Worm (Caenorhabditis elegans) whole organism, mixed stage, embryonic: ENCODE data around the gene C31C9.7.

Source experiments
- M03D4.4 ChIP-seq: sonication (generic microtip); optimal IDR thresholded peaks from 2 replicates; lab custom pipeline; 2017; ENCODE audit warnings: mild to moderate bottlenecking, missing genetic modification characterization, missing compliant biosample characterization
- bed-3 ChIP-seq: fragments of 200-800 bp; sonication (Bioruptor generic); optimal IDR thresholded peaks from 3 replicates; lab custom pipeline; 2018; ENCODE audit warnings: mild to moderate bottlenecking, missing genetic modification characterization, moderate library complexity, missing compliant biosample characterization
- blmp-1 ChIP-seq: fragments of 150-350 bp; optimal IDR thresholded peaks from 2 replicates; lab custom pipeline; 2014; ENCODE audit warnings: missing biosample characterization, missing genetic modification characterization
- ceh-39 ChIP-seq: fragments of 150-350 bp; optimal IDR thresholded peaks from 2 replicates; lab custom pipeline; 2014; ENCODE audit warnings: missing biosample characterization, missing genetic modification characterization
- ceh-83 ChIP-seq: fragments of 200-800 bp; sonication (Bioruptor generic); optimal IDR thresholded peaks from 2 replicates; lab custom pipeline; 2018; ENCODE audit warnings: mild to moderate bottlenecking, missing genetic modification characterization, missing compliant biosample characterization
- ces-1 ChIP-seq: fragments of 150-350 bp; optimal IDR thresholded peaks from 2 replicates; lab custom pipeline; 2014; ENCODE audit warnings: missing biosample characterization, missing genetic modification reagents, missing genetic modification characterization
- cnd-1 ChIP-seq: fragments of 200-800 bp; sonication (Bioruptor generic); optimal IDR thresholded peaks from 2 replicates; lab custom pipeline; 2018; ENCODE audit warnings: mild to moderate bottlenecking, missing genetic modification characterization, missing compliant biosample characterization
- drap-1 ChIP-seq: fragments of 200-800 bp; sonication (Bioruptor generic); optimal IDR thresholded peaks from 3 replicates; lab custom pipeline; 2018; ENCODE audit warnings: mild to moderate bottlenecking, missing genetic modification characterization, missing compliant biosample characterization
- elt-1 ChIP-seq: sonication (generic microtip); optimal IDR thresholded peaks from 2 replicates; lab custom pipeline; 2017; ENCODE audit warnings: missing genetic modification characterization, mild to moderate bottlenecking, missing compliant biosample characterization, antibody characterized with exemption, moderate library complexity, borderline replicate concordance; ENCODE audit not compliant: insufficient read depth
- elt-3 ChIP-seq: fragments of 150-350 bp; optimal IDR thresholded peaks from 2 replicates; lab custom pipeline; 2014; ENCODE audit warnings: missing biosample characterization, missing genetic modification characterization
- flh-1 ChIP-seq: fragments of 200-800 bp; sonication (Bioruptor generic); optimal IDR thresholded peaks from 2 replicates; lab custom pipeline; 2018; ENCODE audit warnings: mild to moderate bottlenecking, missing genetic modification characterization, moderate library complexity, missing compliant biosample characterization
- hlh-1 ChIP-seq: fragments of 150-350 bp; optimal IDR thresholded peaks from 2 replicates; lab custom pipeline; 2014; ENCODE audit warnings: missing biosample characterization, missing genetic modification reagents, missing genetic modification characterization
- lin-13 ChIP-seq: fragments of 150-350 bp; optimal IDR thresholded peaks from 2 replicates; lab custom pipeline; 2014; ENCODE audit warnings: missing biosample characterization, missing genetic modification characterization
- lin-32 ChIP-seq: fragments of 200-800 bp; sonication (Bioruptor generic); optimal IDR thresholded peaks from 2 replicates; lab custom pipeline; 2018; ENCODE audit warnings: mild to moderate bottlenecking, missing genetic modification characterization, missing compliant biosample characterization
- mab-5 ChIP-seq: fragments of 150-350 bp; optimal IDR thresholded peaks from 2 replicates; lab custom pipeline; 2014; ENCODE audit warnings: missing biosample characterization, missing genetic modification characterization
- mep-1 ChIP-seq: fragments of 150-350 bp; optimal IDR thresholded peaks from 2 replicates; lab custom pipeline; 2017; ENCODE audit warnings: missing biosample characterization, missing genetic modification reagents, missing genetic modification characterization, inconsistent platforms
- mls-2 ChIP-seq: sonication (generic microtip); optimal IDR thresholded peaks from 2 replicates; lab custom pipeline; 2016; ENCODE audit warnings: mild to moderate bottlenecking, missing genetic modification characterization, moderate library complexity, missing compliant biosample characterization
- nhr-12 ChIP-seq: fragments of 150-350 bp; optimal IDR thresholded peaks from 2 replicates; lab custom pipeline; 2014; ENCODE audit warnings: missing biosample characterization, missing genetic modification characterization
- nhr-2 ChIP-seq: fragments of 150-350 bp; optimal IDR thresholded peaks from 2 replicates; lab custom pipeline; 2014; ENCODE audit warnings: missing biosample characterization, missing genetic modification characterization
- nhr-237 ChIP-seq: fragments of 150-350 bp; optimal IDR thresholded peaks from 2 replicates; lab custom pipeline; 2014; ENCODE audit warnings: missing biosample characterization, missing genetic modification characterization
- nhr-28 ChIP-seq: fragments of 150-350 bp; optimal IDR thresholded peaks from 2 replicates; lab custom pipeline; 2014; ENCODE audit warnings: missing biosample characterization, missing genetic modification characterization
- nhr-76 ChIP-seq: sonication (generic microtip); optimal IDR thresholded peaks from 2 replicates; lab custom pipeline; 2017; ENCODE audit warnings: missing biosample characterization, missing genetic modification characterization
- sem-2 ChIP-seq: fragments of 200-800 bp; sonication (Bioruptor generic); optimal IDR thresholded peaks from 2 replicates; lab custom pipeline; 2018; ENCODE audit warnings: mild to moderate bottlenecking, missing genetic modification characterization, missing compliant biosample characterization
- sptf-1 ChIP-seq: sonication (generic microtip); optimal IDR thresholded peaks from 2 replicates; lab custom pipeline; 2017; ENCODE audit warnings: mild to moderate bottlenecking, missing genetic modification characterization, moderate library complexity, missing compliant biosample characterization
- tbx-8 ChIP-seq: fragments of 200-800 bp; sonication (Bioruptor generic); optimal IDR thresholded peaks from 2 replicates; lab custom pipeline; 2018; ENCODE audit warnings: mild to moderate bottlenecking, missing genetic modification characterization, moderate library complexity, missing compliant biosample characterization
- unc-39 ChIP-seq: fragments of 150-350 bp; optimal IDR thresholded peaks from 2 replicates; lab custom pipeline; 2014; ENCODE audit warnings: missing biosample characterization, missing genetic modification characterization
- unc-62 ChIP-seq: fragments of 150-350 bp; optimal IDR thresholded peaks from 2 replicates; lab custom pipeline; 2014; ENCODE audit warnings: missing biosample characterization, missing genetic modification reagents, missing genetic modification characterization
- ztf-11 ChIP-seq: fragments of 150-350 bp; optimal IDR thresholded peaks from 2 replicates; lab custom pipeline; 2014; ENCODE audit warnings: missing biosample characterization, missing genetic modification characterization

The C31C9.7 gene

DNA sequence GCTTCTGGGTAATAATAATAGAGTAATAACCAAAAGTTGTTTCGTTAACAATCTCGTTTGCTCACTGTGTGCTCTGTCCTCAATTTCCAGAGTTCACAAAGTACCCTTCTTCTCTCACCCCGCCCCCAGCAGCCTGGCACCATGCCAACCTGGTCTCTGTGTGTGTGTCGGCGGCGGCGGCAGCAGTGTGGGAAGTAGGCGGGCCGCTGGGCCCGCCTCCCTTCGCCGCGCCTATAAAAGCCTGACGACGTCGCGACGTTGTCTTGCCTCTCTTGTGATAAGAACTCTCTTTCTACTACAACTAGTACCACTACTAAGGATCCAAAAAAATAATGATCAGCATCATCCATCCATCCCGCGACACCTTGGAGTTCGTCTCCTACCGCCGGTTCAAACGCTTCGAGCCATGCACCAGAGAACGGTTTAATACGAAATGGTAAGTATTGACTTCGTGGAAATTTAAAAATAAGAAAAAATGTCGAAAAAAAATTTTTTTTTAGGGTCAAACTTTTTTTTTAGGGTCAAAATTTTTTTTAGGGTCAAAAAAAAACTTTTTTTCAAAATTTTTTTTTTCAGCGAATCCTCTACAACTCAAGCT, at the start of gene C31C9.7:
TSS of gene C31C9.7 (plus strand) at position 261 of the 598 bp plus-strand sequence.
- no peak for TF ChIP-seq unc-62
- no peak for TF ChIP-seq nhr-12 (tag; lab: Kevin White, UChicago)
- TF ChIP-seq mep-1 (tag; lab: Kevin White, UChicago), result no peak
- no peak for TF ChIP-seq drap-1 (GFP tag; lab: Kevin White, UChicago)
- no peak for TF ChIP-seq nhr-76 (tag; lab: Kevin White, UChicago)

DNA sequence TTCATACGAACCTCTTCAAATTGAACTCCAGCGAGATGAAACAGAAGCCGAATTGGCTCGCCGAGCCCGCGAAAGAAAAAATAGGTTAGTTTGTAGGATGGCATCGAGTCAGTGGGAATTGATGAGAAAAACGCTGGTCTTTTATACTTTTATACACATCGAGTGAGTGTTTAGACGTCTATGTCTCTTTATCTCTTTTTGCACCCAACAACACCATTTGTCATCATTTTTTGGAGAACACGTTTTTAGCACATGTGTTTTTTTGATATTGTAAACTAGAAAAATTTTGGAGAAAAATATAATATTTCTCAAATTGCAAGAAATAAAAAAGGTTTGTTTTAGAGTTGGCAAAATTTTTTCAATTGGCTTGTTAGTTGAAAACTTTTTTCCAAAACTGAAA, 44.6 kb upstream of the C31C9.7 start, which contains the start of gene gst-16:
TSS of gene gst-16 (minus strand) at position 111 of the 400 bp plus-strand sequence.
- TF ChIP-seq lin-13 (tag; lab: Kevin White, UChicago), result no peak
- no peak for TF ChIP-seq blmp-1 (tag; lab: Kevin White, UChicago)
- no peak for TF ChIP-seq sptf-1
- TF ChIP-seq unc-62, result no peak
- no peak for TF ChIP-seq nhr-28 (tag; lab: Kevin White, UChicago)
- no peak for TF ChIP-seq elt-3 (tag; lab: Kevin White, UChicago)
- TF ChIP-seq tbx-8 (GFP tag; lab: Kevin White, UChicago), result no peak
- no peak for TF ChIP-seq mab-5 (tag; lab: Kevin White, UChicago)
- no peak for TF ChIP-seq nhr-237 (tag; lab: Kevin White, UChicago)
- no peak for TF ChIP-seq bed-3
- TF ChIP-seq nhr-2 (tag; lab: Kevin White, UChicago), result no peak
- no peak for TF ChIP-seq ceh-83 (GFP tag; lab: Kevin White, UChicago)

DNA sequence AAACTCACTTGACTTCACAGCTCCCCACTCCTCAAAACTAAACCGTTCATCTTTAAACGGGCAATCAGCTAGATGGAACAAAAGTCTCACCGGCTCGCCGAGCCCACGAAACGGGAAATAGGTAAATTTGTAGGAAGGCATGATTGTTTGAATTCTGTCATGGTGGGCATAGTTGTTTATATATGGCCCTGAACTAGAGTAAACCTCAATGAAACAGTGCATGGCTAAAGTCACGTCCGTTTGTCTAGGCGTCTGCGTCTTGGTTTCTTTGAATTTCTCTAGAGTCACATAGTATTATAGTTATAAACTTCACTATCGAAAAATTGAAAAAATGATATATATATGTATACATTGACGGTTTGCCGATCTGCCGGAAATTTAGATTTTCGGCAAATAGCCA, 41.9 kb upstream of the C31C9.7 start, which contains the start of gene gst-19:
TSS of gene gst-19 (minus strand) at position 145 of the 400 bp plus-strand sequence.
- TF ChIP-seq hlh-1 (tag; lab: Kevin White, UChicago), result no peak
- no peak for TF ChIP-seq blmp-1 (tag; lab: Kevin White, UChicago)
- TF ChIP-seq bed-3, result no peak
- TF ChIP-seq ceh-39 (tag; lab: Kevin White, UChicago), result no peak
- no peak for TF ChIP-seq lin-32 (GFP tag; lab: Kevin White, UChicago)
- TF ChIP-seq, all 35 proteins: peak for 0

DNA sequence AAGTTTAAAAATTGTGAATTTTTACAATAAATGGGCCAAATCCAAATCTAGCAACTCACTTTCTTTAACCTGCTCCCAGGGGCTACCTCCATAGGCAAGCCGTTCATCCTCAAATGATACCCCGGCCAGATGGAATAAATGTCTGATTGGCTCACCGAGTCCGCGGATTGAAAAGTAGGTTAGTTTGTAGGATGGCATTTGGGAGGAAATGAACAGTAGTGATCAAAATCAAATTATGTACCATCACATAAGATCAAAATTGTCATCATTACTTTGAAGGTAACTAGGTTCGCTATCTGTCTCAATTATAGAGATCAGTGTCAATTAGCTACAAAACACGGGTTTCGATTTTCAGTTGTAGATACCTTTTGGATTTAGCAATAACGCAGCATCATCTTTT, 38.2 kb upstream of the C31C9.7 start, which contains the start of the genes gst-17 and gst-18:
TSS of gene gst-17 (minus strand) at position 101 of the 400 bp plus-strand sequence.
TSS of gene gst-18 (minus strand) at position 198 of the 400 bp plus-strand sequence.
- no peak for TF ChIP-seq nhr-12 (tag; lab: Kevin White, UChicago)
- no peak for TF ChIP-seq flh-1 (GFP tag; lab: Kevin White, UChicago)
- TF ChIP-seq drap-1 (GFP tag; lab: Kevin White, UChicago), result no peak

DNA sequence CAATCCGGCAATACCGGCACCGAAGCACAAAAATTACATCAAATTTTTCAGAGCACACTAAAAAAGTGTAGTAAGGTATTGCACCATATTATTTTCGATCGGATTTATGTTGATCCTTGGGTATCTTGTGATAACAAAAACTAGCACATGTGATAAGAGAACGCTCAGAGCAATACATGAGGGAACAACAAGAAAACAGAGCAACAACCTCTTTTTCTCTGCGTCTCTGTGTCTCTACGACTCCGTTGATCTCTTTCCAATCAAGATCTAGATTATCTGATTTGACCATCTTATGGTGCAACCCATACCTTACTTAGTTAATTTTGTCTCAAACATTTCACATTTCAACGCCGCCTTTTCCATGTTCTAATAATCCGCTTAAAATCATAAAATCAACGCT, 36.7 kb upstream of the C31C9.7 start, which contains the start of gene tag-10:
TSS of gene tag-10 (plus strand) at position 347 of the 400 bp plus-strand sequence.
- no peak for TF ChIP-seq nhr-2 (tag; lab: Kevin White, UChicago)
- TF ChIP-seq blmp-1 (tag; lab: Kevin White, UChicago), result no peak
- peak; percentile 77 for TF ChIP-seq elt-1
- TF ChIP-seq cnd-1 (tag; lab: Kevin White, UChicago), result no peak
- TF ChIP-seq, all 35 proteins: peak for 1

DNA sequence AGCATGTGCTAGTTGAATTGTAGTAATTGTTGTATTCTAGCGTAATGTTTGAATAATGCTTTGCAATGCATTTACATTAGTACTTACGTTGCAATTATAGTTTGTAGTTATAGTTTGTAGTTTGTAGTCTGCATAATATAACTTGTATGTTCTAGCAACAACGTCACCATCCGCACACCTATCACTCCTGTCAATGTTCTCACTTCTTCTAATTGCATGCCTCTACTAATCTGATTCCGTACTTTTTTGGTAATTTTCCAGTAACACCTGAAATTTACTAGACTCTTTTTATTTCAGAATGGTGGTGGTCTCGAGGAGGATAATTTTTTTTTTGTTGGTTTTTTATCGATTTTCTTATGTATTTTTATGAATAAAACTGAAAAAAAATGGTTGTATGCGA, 32.3 kb upstream of the C31C9.7 start:
- TF ChIP-seq ceh-39 (tag; lab: Kevin White, UChicago), result no peak
- TF ChIP-seq drap-1 (GFP tag; lab: Kevin White, UChicago), result no peak
- TF ChIP-seq hlh-1 (tag; lab: Kevin White, UChicago), result no peak
- no peak for TF ChIP-seq ztf-11 (tag; lab: Kevin White, UChicago)
- TF ChIP-seq mab-5 (tag; lab: Kevin White, UChicago), result no peak
- TF ChIP-seq sem-2 (GFP tag; lab: Kevin White, UChicago), result no peak
- TF ChIP-seq flh-1 (GFP tag; lab: Kevin White, UChicago), result no peak
- TF ChIP-seq nhr-237 (tag; lab: Kevin White, UChicago), result no peak
- TF ChIP-seq blmp-1 (tag; lab: Kevin White, UChicago), result no peak
- no peak for TF ChIP-seq nhr-76 (tag; lab: Kevin White, UChicago)
- TF ChIP-seq lin-32 (GFP tag; lab: Kevin White, UChicago), result no peak

DNA sequence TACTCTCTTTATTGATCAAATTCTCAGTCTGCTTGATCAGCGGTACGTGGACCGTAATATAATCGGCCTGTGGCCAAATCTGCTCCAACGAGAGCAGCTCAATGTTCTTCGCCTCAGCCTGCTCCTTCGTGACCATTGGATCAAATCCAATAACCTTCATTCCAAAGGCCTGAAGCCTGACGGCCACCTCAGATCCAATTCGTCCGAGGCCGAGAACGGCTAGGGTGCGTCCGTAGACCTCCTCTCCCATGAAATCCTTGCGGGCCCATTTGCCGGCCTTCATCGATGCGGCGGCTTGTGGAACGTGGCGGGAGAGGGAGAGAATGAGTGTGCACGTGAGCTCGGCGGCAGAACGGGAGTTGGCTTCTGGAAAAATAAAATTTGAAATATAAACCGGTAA, 31.4 kb upstream of the C31C9.7 start:
- TF ChIP-seq ces-1 (no peak), bed-3 (no peak), tbx-8 (GFP tag; lab: Kevin White, UChicago) (no peak), nhr-76 (tag; lab: Kevin White, UChicago) (no peak), nhr-28 (tag; lab: Kevin White, UChicago) (no peak), unc-39 (tag; lab: Kevin White, UChicago) (no peak), flh-1 (GFP tag; lab: Kevin White, UChicago) (no peak), mls-2 (tag; lab: Kevin White, UChicago) (no peak), lin-32 (GFP tag; lab: Kevin White, UChicago) (no peak), M03D4.4 (no peak)
